Worm (Caenorhabditis elegans) whole organism, late embryonic: ENCODE data around the gene syp-2.

Experiments used
- eyg-1 ChIP-seq: sonication (generic microtip); optimal IDR thresholded peaks from 2 replicates; lab custom pipeline; 2016; ENCODE audit warnings: missing genotype, missing genetic modification characterization, missing compliant biosample characterization
- fkh-10 ChIP-seq: fragments of 150-350 bp; optimal IDR thresholded peaks from 2 replicates; lab custom pipeline; 2014; ENCODE audit warnings: missing biosample characterization, missing genetic modification reagents, missing genetic modification characterization
- hlh-30 ChIP-seq: sonication (generic microtip); optimal IDR thresholded peaks from 2 replicates; lab custom pipeline; 2017; ENCODE audit warnings: antibody characterized with exemption, missing genetic modification characterization, missing compliant biosample characterization; ENCODE audit not compliant: insufficient read depth
- lin-11 ChIP-seq: fragments of 200-800 bp; sonication (Bioruptor generic); optimal IDR thresholded peaks from 2 replicates; lab custom pipeline; 2018; ENCODE audit warnings: mild to moderate bottlenecking, missing genetic modification characterization, missing compliant biosample characterization
- nfya-1 ChIP-seq: sonication (generic microtip); optimal IDR thresholded peaks from 2 replicates; lab custom pipeline; 2017; ENCODE audit warnings: missing genetic modification characterization, mild to moderate bottlenecking, missing compliant biosample characterization, antibody characterized with exemption, moderate library complexity
- nhr-11 ChIP-seq: fragments of 150-350 bp; optimal IDR thresholded peaks from 2 replicates; lab custom pipeline; 2014; ENCODE audit warnings: missing biosample characterization, missing genetic modification characterization
- pag-3 ChIP-seq: sonication (generic microtip); optimal IDR thresholded peaks from 2 replicates; lab custom pipeline; 2016; ENCODE audit warnings: missing compliant biosample characterization, missing genetic modification characterization, borderline replicate concordance
- pha-4 ChIP-seq: fragments of 150-350 bp; optimal IDR thresholded peaks from 2 replicates; lab custom pipeline; 2018; ENCODE audit warnings: missing biosample characterization, missing genetic modification reagents, missing genetic modification characterization
- ref-2 ChIP-seq: sonication (generic microtip); optimal IDR thresholded peaks from 2 replicates; lab custom pipeline; 2016; ENCODE audit warnings: missing genetic modification characterization, missing compliant biosample characterization
- unc-86 ChIP-seq: sonication (generic microtip); optimal IDR thresholded peaks from 2 replicates; lab custom pipeline; 2016; ENCODE audit warnings: missing genetic modification characterization, missing compliant biosample characterization

DNA sequence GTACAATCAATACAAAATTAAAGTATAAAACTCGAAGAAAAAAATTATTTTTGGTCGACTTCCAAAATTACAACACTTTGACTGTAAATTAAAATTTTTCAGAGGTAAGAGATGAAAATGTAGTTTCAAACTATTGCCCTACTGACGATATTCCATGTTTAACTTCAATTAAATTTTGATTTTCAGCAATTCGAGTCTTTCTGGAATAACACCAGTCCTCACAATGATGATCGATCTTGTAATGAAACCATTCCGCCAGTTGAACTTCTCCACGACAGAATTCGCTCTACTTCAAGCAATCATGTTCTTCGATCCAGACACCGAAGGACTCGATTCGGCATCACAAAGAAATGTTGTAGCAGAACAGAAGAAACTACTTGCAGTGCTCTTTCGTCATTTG, 27.2 kb upstream of the syp-2 start:
- no peak for TF ChIP-seq unc-86 (tag; lab: Kevin White, UChicago)
- no peak for TF ChIP-seq eyg-1 (tag; lab: Kevin White, UChicago)
- TF ChIP-seq pag-3 (tag; lab: Kevin White, UChicago): no peak
- no peak for TF ChIP-seq hlh-30
- no peak for TF ChIP-seq nfya-1 (tag; lab: Kevin White, UChicago)
- no peak for TF ChIP-seq lin-11 (tag; lab: Kevin White, UChicago)
- TF ChIP-seq ref-2 (tag; lab: Kevin White, UChicago): no peak
- no peak for TF ChIP-seq nhr-11
- TF ChIP-seq pha-4 (tag; lab: Kevin White, UChicago): no peak
- TF ChIP-seq fkh-10: no peak
